Worm (Caenorhabditis elegans) whole organism, L3 larva: Measurements from ENCODE around the gene T19H12.3.

Experiments
- R02D3.7 ChIP-seq: fragments of 150-350 bp; optimal IDR thresholded peaks from 2 replicates; lab custom pipeline; 2014; ENCODE audit warnings: missing biosample characterization, missing genetic modification characterization
- ZK546.5 ChIP-seq: sonication (generic microtip); optimal IDR thresholded peaks from 2 replicates; lab custom pipeline; 2017; ENCODE audit warnings: missing biosample characterization, missing genetic modification characterization
- aly-2 ChIP-seq: fragments of 150-350 bp; optimal IDR thresholded peaks from 2 replicates; lab custom pipeline; 2014; ENCODE audit warnings: missing biosample characterization, missing genetic modification characterization
- ceh-16 ChIP-seq: sonication (generic microtip); optimal IDR thresholded peaks from 2 replicates; lab custom pipeline; 2017; ENCODE audit warnings: missing biosample characterization, missing genetic modification characterization
- ceh-82 ChIP-seq: fragments of 150-350 bp; optimal IDR thresholded peaks from 2 replicates; lab custom pipeline; 2014; ENCODE audit warnings: missing biosample characterization, missing genetic modification characterization
- daf-12 ChIP-seq: fragments of 150-350 bp; optimal IDR thresholded peaks from 2 replicates; lab custom pipeline; 2014; ENCODE audit warnings: missing biosample characterization, missing genetic modification reagents, missing genetic modification characterization
- egl-27 ChIP-seq: sonication (generic microtip); optimal IDR thresholded peaks from 4 replicates; lab custom pipeline; 2017; ENCODE audit warnings: missing biosample characterization, missing genetic modification reagents, missing genetic modification characterization
- egl-5 ChIP-seq: fragments of 150-350 bp; optimal IDR thresholded peaks from 2 replicates; lab custom pipeline; 2017; ENCODE audit warnings: missing biosample characterization, missing genetic modification reagents, missing genetic modification characterization, inconsistent platforms
- elt-1 ChIP-seq: fragments of 150-350 bp; optimal IDR thresholded peaks from 2 replicates; lab custom pipeline; 2014; ENCODE audit warnings: missing biosample characterization, missing genetic modification characterization
- elt-2 ChIP-seq: sonication (generic microtip); optimal IDR thresholded peaks from 2 replicates; lab custom pipeline; 2016; ENCODE audit warnings: missing genetic modification reagents, mild to moderate bottlenecking, missing genetic modification characterization, missing compliant biosample characterization
- elt-3 ChIP-seq, 3 experiments: fragments of 150-350 bp in 1 of 3; sonication (generic microtip) in 2 of 3; optimal IDR thresholded peaks; 2 replicates in 2 of 3; 4 replicates in 1 of 3; lab custom pipeline; 2014 to 2017; ENCODE audit warnings: missing biosample characterization in 3 of 3, missing genetic modification characterization in 3 of 3
- eor-1 ChIP-seq, 2 experiments: fragments of 150-350 bp; optimal IDR thresholded peaks; 2 replicates each; lab custom pipeline; 2014 to 2018; ENCODE audit warnings: missing biosample characterization in 2 of 2, missing genetic modification characterization in 2 of 2
- fkh-10 ChIP-seq: sonication (generic microtip); optimal IDR thresholded peaks from 2 replicates; lab custom pipeline; 2017; ENCODE audit warnings: missing biosample characterization, missing genetic modification reagents, missing genetic modification characterization
- fkh-2 ChIP-seq: fragments of 150-350 bp; optimal IDR thresholded peaks from 2 replicates; lab custom pipeline; 2014; ENCODE audit warnings: missing biosample characterization, missing genetic modification reagents, missing genetic modification characterization
- fos-1 ChIP-seq: fragments of 150-350 bp; optimal IDR thresholded peaks from 2 replicates; lab custom pipeline; 2014; ENCODE audit warnings: missing biosample characterization, missing genetic modification characterization
- hmg-11 ChIP-seq: sonication (generic microtip); optimal IDR thresholded peaks from 2 replicates; lab custom pipeline; 2016; ENCODE audit warnings: missing genetic modification characterization, missing compliant biosample characterization
- jun-1 ChIP-seq: fragments of 150-350 bp; optimal IDR thresholded peaks from 2 replicates; lab custom pipeline; 2014; ENCODE audit warnings: missing biosample characterization, missing genetic modification reagents, missing genetic modification characterization
- lin-15B ChIP-seq: fragments of 150-350 bp; optimal IDR thresholded peaks from 2 replicates; lab custom pipeline; 2014; ENCODE audit warnings: missing biosample characterization, missing genetic modification characterization
- lin-39 ChIP-seq: fragments of 150-350 bp; optimal IDR thresholded peaks from 2 replicates; lab custom pipeline; 2018; ENCODE audit warnings: missing biosample characterization, missing genetic modification reagents, missing genetic modification characterization
- mml-1 ChIP-seq: fragments of 150-350 bp; sonication (generic microtip); optimal IDR thresholded peaks from 3 replicates; lab custom pipeline; 2014; ENCODE audit warnings: missing biosample characterization, missing genetic modification characterization
- nhr-23 ChIP-seq: fragments of 150-350 bp; optimal IDR thresholded peaks from 2 replicates; lab custom pipeline; 2014; ENCODE audit warnings: missing biosample characterization, missing genetic modification reagents, missing genetic modification characterization
- nhr-237 ChIP-seq: fragments of 150-350 bp; optimal IDR thresholded peaks from 2 replicates; lab custom pipeline; 2014; ENCODE audit warnings: missing biosample characterization, missing genetic modification characterization
- nhr-25 ChIP-seq: sonication (generic microtip); optimal IDR thresholded peaks from 2 replicates; lab custom pipeline; 2017; ENCODE audit warnings: missing biosample characterization, missing genetic modification characterization
- nhr-43 ChIP-seq: sonication (generic microtip); optimal IDR thresholded peaks from 2 replicates; lab custom pipeline; 2016; ENCODE audit warnings: mild to moderate bottlenecking, missing genetic modification characterization, missing compliant biosample characterization; ENCODE audit not compliant: poor library complexity, severe bottlenecking
- nhr-67 ChIP-seq: fragments of 150-350 bp; optimal IDR thresholded peaks from 2 replicates; lab custom pipeline; 2014; ENCODE audit warnings: missing biosample characterization, missing genetic modification characterization
- nhr-77 ChIP-seq: fragments of 150-350 bp; optimal IDR thresholded peaks from 2 replicates; lab custom pipeline; 2014; ENCODE audit warnings: missing biosample characterization, missing genetic modification characterization
- pha-4 ChIP-seq: fragments of 150-350 bp; optimal IDR thresholded peaks from 2 replicates; lab custom pipeline; 2014; ENCODE audit warnings: missing biosample characterization, missing genetic modification reagents, missing genetic modification characterization
- pqm-1 ChIP-seq: fragments of 150-350 bp; optimal IDR thresholded peaks from 2 replicates; lab custom pipeline; 2017; ENCODE audit warnings: missing biosample characterization, missing genetic modification characterization, inconsistent platforms
- sea-2 ChIP-seq: fragments of 150-350 bp; sonication (generic microtip); optimal IDR thresholded peaks from 4 replicates; lab custom pipeline; 2014; ENCODE audit warnings: missing biosample characterization, missing genetic modification reagents, missing genetic modification characterization
- tbx-2 ChIP-seq: sonication (generic microtip); optimal IDR thresholded peaks from 2 replicates; lab custom pipeline; 2016; ENCODE audit warnings: mild to moderate bottlenecking, missing genetic modification characterization, missing compliant biosample characterization
- unc-62 ChIP-seq: fragments of 150-350 bp; sonication (generic microtip); optimal IDR thresholded peaks from 4 replicates; lab custom pipeline; 2014; ENCODE audit warnings: missing biosample characterization, missing genetic modification reagents, missing genetic modification characterization
- zag-1 ChIP-seq: fragments of 150-350 bp; optimal IDR thresholded peaks from 2 replicates; lab custom pipeline; 2014; ENCODE audit warnings: missing biosample characterization, missing genetic modification characterization
- ztf-4 ChIP-seq: fragments of 150-350 bp; optimal IDR thresholded peaks from 2 replicates; lab custom pipeline; 2014; ENCODE audit warnings: missing biosample characterization, missing genetic modification characterization

Gene T19H12.3

DNA sequence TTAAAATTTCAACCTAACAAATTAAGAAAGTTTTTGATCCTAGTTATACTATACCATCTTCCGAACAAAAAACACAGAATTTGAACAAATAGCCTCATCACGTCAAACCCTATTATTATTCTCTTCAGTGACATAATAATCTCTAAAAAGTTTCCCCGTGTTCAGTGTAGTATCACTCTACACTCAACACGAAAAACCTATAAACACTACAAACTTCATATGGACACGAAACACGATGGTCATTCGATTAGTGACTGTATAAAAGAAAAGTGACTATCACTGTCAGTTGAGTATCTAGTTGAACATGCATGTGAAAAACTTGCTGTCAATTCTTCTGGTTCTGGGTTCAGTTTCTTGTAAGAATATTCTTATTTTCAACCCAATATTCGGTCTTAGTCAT is 18.2 kb downstream of the T19H12.3 start, which contains the start of gene ugt-8:
TSS of gene ugt-8 (plus strand) at position 235 of the 400 bp plus-strand sequence.
- TF ChIP-seq elt-2 (no peak), egl-27 (tag; lab: Kevin White, UChicago) (no peak), nhr-23 (tag; lab: Kevin White, UChicago) (no peak), nhr-43 (tag; lab: Kevin White, UChicago) (no peak), daf-12 (tag; lab: Kevin White, UChicago) (no peak), eor-1 (tag; optimal IDR thresholded peaks at IDR 0.05; lab: Kevin White, UChicago) (no peak), fos-1 (tag; lab: Kevin White, UChicago) (no peak), egl-5 (tag; lab: Kevin White, UChicago) (no peak), R02D3.7 (tag; lab: Kevin White, UChicago) (no peak), fkh-10 (GFP tag; lab: Kevin White, UChicago) (no peak), zag-1 (tag; lab: Kevin White, UChicago) (no peak)

DNA sequence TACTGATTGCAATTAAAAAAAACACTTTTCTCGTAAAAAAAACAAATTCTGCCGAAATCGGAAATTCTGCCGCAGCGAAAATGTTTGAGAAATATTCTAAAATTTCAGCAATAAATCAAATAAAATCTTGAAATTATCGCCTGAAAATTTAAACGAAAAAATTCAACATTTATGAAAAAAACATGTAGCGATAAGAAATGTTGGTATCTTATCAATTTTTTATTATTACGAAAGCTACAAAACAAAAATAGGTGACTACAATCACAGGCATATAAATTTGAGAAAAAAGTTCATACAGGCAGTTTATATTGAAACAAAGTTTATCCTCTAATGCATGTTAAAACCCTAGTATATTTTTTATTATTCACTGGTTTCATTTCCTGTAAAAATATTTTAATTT is 20.5 kb downstream of the T19H12.3 start, which contains the start of gene ugt-14:
TSS of gene ugt-14 (plus strand) at position 301 of the 400 bp plus-strand sequence.
- TF ChIP-seq ceh-82 (tag; lab: Kevin White, UChicago) (no peak), nhr-25 (tag; lab: Kevin White, UChicago) (no peak), eor-1 (tag; optimal IDR thresholded peaks at IDR 0.05; lab: Kevin White, UChicago) (no peak), ztf-4 (tag; lab: Kevin White, UChicago) (no peak), pha-4 (no peak), ZK546.5 (tag; lab: Kevin White, UChicago) (no peak), egl-27 (tag; lab: Kevin White, UChicago) (no peak), elt-1 (tag; lab: Kevin White, UChicago) (no peak), elt-2 (no peak), zag-1 (tag; lab: Kevin White, UChicago) (no peak), tbx-2 (tag; lab: Kevin White, UChicago) (no peak), hmg-11 (tag; lab: Kevin White, UChicago) (no peak), nhr-23 (tag; lab: Kevin White, UChicago) (no peak), unc-62 (no peak)

DNA sequence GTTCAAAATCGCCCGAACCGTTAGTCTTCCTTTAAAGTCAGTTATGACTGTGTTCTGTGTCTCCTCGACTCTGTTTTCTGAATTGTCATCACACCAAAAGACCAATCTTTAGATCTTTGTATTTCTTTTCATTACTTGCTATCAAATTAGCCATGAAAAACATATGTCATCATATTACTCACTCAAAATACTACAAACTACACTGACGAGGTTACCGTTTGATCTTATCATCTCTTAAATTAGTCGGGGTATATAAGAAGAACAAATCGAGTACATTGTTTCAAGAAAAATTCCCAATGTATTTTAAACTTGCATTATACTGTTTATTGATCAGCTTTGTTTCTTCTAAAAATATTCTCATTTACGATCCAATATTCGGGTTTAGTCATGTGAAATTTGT is 23.1 kb downstream of the T19H12.3 start, which contains the start of gene ugt-13:
TSS of gene ugt-13 (plus strand) at position 294 of the 400 bp plus-strand sequence.
- TF ChIP-seq sea-2 (GFP tag; lab: Kevin White, UChicago) (no peak), mml-1 (tag; lab: Kevin White, UChicago) (no peak), ztf-4 (tag; lab: Kevin White, UChicago) (no peak), aly-2 (tag; lab: Kevin White, UChicago) (no peak), nhr-23 (tag; lab: Kevin White, UChicago) (peak; percentile 54), elt-3 (tag; optimal IDR thresholded peaks at IDR 0.05; lab: Kevin White, UChicago) (peak in 1 of 3 experiments; percentile 43), elt-2 (no peak), zag-1 (tag; lab: Kevin White, UChicago) (no peak), nhr-237 (tag; lab: Kevin White, UChicago) (no peak), lin-15B (tag; lab: Kevin White, UChicago) (no peak), nhr-77 (tag; lab: Kevin White, UChicago) (no peak), nhr-25 (tag; lab: Kevin White, UChicago) (peak; percentile 58), nhr-43 (tag; lab: Kevin White, UChicago) (peak; percentile 49), elt-1 (tag; lab: Kevin White, UChicago) (peak; percentile 9)
- TF ChIP-seq, all 47 proteins: peak for 5

DNA sequence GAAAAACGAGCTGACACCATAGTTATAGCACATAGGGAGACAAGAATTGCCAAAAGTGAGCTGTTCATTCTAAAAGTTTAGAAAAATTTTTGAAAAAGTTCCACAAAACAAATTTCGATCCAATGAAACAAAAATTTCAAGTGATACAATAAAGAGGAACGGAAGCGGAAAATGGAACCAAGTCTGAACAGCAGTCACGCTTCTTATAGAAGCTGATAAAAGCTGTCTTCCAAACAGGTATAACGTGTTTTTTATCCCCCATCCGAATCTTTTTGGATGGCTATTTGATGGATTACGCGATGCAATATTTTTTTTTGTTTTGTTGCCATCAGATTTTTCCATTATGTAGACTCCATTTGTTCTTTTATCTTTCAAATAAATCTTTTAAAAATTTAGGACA is 26.8 kb downstream of the T19H12.3 start, which contains the start of gene H23N18.5:
TSS of gene H23N18.5 (minus strand) at position 69 of the 400 bp plus-strand sequence.
- peak; percentile 62 for TF ChIP-seq elt-1 (tag; lab: Kevin White, UChicago)
- TF ChIP-seq lin-39 (tag; lab: Kevin White, UChicago) = no peak
- TF ChIP-seq lin-15B (tag; lab: Kevin White, UChicago) = no peak
- TF ChIP-seq nhr-43 (tag; lab: Kevin White, UChicago) = peak; percentile 77
- TF ChIP-seq nhr-23 (tag; lab: Kevin White, UChicago) = peak; percentile 30

DNA sequence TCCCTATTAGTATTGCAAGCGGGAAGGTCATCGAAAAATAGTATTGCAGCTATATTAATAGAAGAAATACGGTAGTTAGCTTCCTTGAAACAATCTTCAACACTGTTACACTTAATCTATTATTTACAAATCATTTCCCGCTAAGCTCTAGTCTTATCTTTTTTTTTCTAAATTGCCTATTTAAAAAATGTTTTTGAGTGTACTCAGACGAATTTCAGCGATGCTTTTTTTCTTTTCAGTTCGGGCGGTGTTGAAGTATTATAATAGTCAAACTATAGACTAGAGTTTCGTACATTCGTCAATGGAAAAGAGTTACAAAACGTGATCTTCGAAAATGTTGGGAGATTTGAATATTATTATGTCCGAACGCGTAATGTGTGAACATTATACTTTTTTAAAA is 28.4 kb downstream of the T19H12.3 start:
- TF ChIP-seq pqm-1 (no peak), ceh-16 (no peak), fkh-2 (tag; lab: Kevin White, UChicago) (no peak), elt-1 (tag; lab: Kevin White, UChicago) (no peak), eor-1 (tag; optimal IDR thresholded peaks at IDR 0.05; lab: Kevin White, UChicago) (no peak), hmg-11 (tag; lab: Kevin White, UChicago) (no peak), mml-1 (tag; lab: Kevin White, UChicago) (no peak), nhr-67 (tag; lab: Kevin White, UChicago) (no peak), nhr-43 (tag; lab: Kevin White, UChicago) (no peak), jun-1 (tag; lab: Kevin White, UChicago) (no peak), elt-3 (tag; optimal IDR thresholded peaks at IDR 0.05; lab: Kevin White, UChicago) (no peak)
